Worm (Caenorhabditis elegans) whole organism, midembryonic: ENCODE measurements around the gene unc-119.

ENCODE experiments used
- T22C8.4 ChIP-seq: fragments of 200-800 bp; sonication (Bioruptor generic); IDR thresholded peaks from 2 replicates; pipeline ENCODE4 v1.3.6; 2022; ENCODE audit warnings: missing genetic modification characterization, missing compliant biosample characterization
- cog-1 ChIP-seq: sonication (generic microtip); optimal IDR thresholded peaks from 2 replicates; lab custom pipeline; 2016; ENCODE audit warnings: missing genetic modification characterization, missing compliant biosample characterization
- flt-1 ChIP-seq: fragments of 200-800 bp; sonication (Bioruptor generic); IDR thresholded peaks from 2 replicates; pipeline ENCODE4 v1.3.6; 2022; ENCODE audit warnings: missing genetic modification characterization, missing compliant biosample characterization
- klf-2 ChIP-seq: fragments of 200-800 bp; sonication (Bioruptor generic); conservative IDR thresholded peaks from 2 replicates; pipeline ENCODE4 v1.3.6; 2022; ENCODE audit warnings: missing genetic modification reagents, missing genetic modification characterization, missing compliant biosample characterization
- med-1 ChIP-seq: sonication (generic microtip); optimal IDR thresholded peaks from 2 replicates; lab custom pipeline; 2017; ENCODE audit warnings: missing genetic modification characterization, mild to moderate bottlenecking, missing compliant biosample characterization, antibody characterized with exemption, missing genetic modification reagents; ENCODE audit not compliant: insufficient read depth
- ref-1 ChIP-seq: fragments of 200-800 bp; sonication (Bioruptor generic); conservative IDR thresholded peaks from 2 replicates; pipeline ENCODE4 v1.3.6; 2022; ENCODE audit warnings: missing genetic modification reagents, missing genetic modification characterization, missing compliant biosample characterization
- tab-1 ChIP-seq: fragments of 200-800 bp; sonication (Bioruptor generic); IDR thresholded peaks from 2 replicates; pipeline ENCODE4 v1.3.6; 2022; ENCODE audit warnings: missing genetic modification characterization, missing compliant biosample characterization
- ztf-23 ChIP-seq: fragments of 200-800 bp; sonication (Bioruptor generic); IDR thresholded peaks from 2 replicates; pipeline ENCODE4 v1.3.6; 2022; ENCODE audit warnings: missing genetic modification reagents, missing genetic modification characterization, missing compliant biosample characterization
- ztf-29 ChIP-seq: fragments of 200-800 bp; sonication (Bioruptor generic); IDR thresholded peaks from 2 replicates; pipeline ENCODE4 v1.3.6; 2022; ENCODE audit warnings: missing genetic modification reagents, missing genetic modification characterization, missing compliant biosample characterization

Gene unc-119

ce11 chrIII:10875132-10875531 lies 27.3 kb upstream of the unc-119 start, which contains the start of gene C44B9.2:
C44B9.2 (plus strand) TSS chrIII:10875432.
- TF ChIP-seq ztf-29 (GFP tag; lab: Robert Waterston, UW) = no peak
- TF ChIP-seq T22C8.4 = no peak
- TF ChIP-seq tab-1 (GFP tag; lab: Robert Waterston, UW) = no peak
- no peak for TF ChIP-seq ref-1 (GFP tag; lab: Robert Waterston, UW)
- TF ChIP-seq med-1 (GFP tag; lab: Kevin White, UChicago) = no peak
- no peak for TF ChIP-seq klf-2 (GFP tag; lab: Robert Waterston, UW)
- TF ChIP-seq ztf-23 (GFP tag; lab: Robert Waterston, UW) = no peak
- no peak for TF ChIP-seq cog-1 (tag; lab: Kevin White, UChicago)
- no peak for TF ChIP-seq flt-1 (GFP tag; lab: Robert Waterston, UW)

- TF ChIP-seq cog-1 (tag; lab: Kevin White, UChicago) (no peak), flt-1 (GFP tag; lab: Robert Waterston, UW) (no peak), ztf-29 (GFP tag; lab: Robert Waterston, UW) (no peak), klf-2 (GFP tag; lab: Robert Waterston, UW) (no peak), ref-1 (GFP tag; lab: Robert Waterston, UW) (no peak)
Observed at ce11 chrIII:10877542-10877941, 24.9 kb upstream of the unc-119 start.

ce11 chrIII:10880083-10880482 lies 22.4 kb upstream of the unc-119 start, which contains the start of gene C44B9.3:
C44B9.3 (minus strand) TSS chrIII:10880183.
- TF ChIP-seq klf-2 (GFP tag; lab: Robert Waterston, UW) (no peak), ztf-29 (GFP tag; lab: Robert Waterston, UW) (no peak), flt-1 (GFP tag; lab: Robert Waterston, UW) (no peak)

- no peak for TF ChIP-seq ztf-29 (GFP tag; lab: Robert Waterston, UW)
- TF ChIP-seq klf-2 (GFP tag; lab: Robert Waterston, UW) = no peak
Observed at ce11 chrIII:10881462-10881861, 21.0 kb upstream of the unc-119 start, which contains the start of gene athp-1. athp-1 (plus strand) TSS chrIII:10881766.

- TF ChIP-seq ztf-29 (GFP tag; lab: Robert Waterston, UW) = no peak
- no peak for TF ChIP-seq flt-1 (GFP tag; lab: Robert Waterston, UW)
- TF ChIP-seq T22C8.4 = no peak
- TF ChIP-seq tab-1 (GFP tag; lab: Robert Waterston, UW) = no peak
- no peak for TF ChIP-seq cog-1 (tag; lab: Kevin White, UChicago)
- no peak for TF ChIP-seq med-1 (GFP tag; lab: Kevin White, UChicago)
- TF ChIP-seq ref-1 (GFP tag; lab: Robert Waterston, UW) = no peak
- TF ChIP-seq ztf-23 (GFP tag; lab: Robert Waterston, UW) = no peak
- no peak for TF ChIP-seq klf-2 (GFP tag; lab: Robert Waterston, UW)
Observed at ce11 chrIII:10881996-10882395, 20.4 kb upstream of the unc-119 start.

ce11 chrIII:10888824-10889223 lies 13.6 kb upstream of the unc-119 start:
- TF ChIP-seq med-1 (GFP tag; lab: Kevin White, UChicago) (no peak), cog-1 (tag; lab: Kevin White, UChicago) (no peak), T22C8.4 (no peak)

ce11 chrIII:10894220-10894619 lies 8.2 kb upstream of the unc-119 start, which contains the start of gene fbxb-87:
fbxb-87 (plus strand) TSS chrIII:10894520.
- TF ChIP-seq flt-1 (GFP tag; lab: Robert Waterston, UW) = no peak
- no peak for TF ChIP-seq klf-2 (GFP tag; lab: Robert Waterston, UW)
- no peak for TF ChIP-seq ztf-23 (GFP tag; lab: Robert Waterston, UW)
- no peak for TF ChIP-seq T22C8.4
- no peak for TF ChIP-seq tab-1 (GFP tag; lab: Robert Waterston, UW)
- TF ChIP-seq ref-1 (GFP tag; lab: Robert Waterston, UW) = no peak
- TF ChIP-seq ztf-29 (GFP tag; lab: Robert Waterston, UW) = no peak
- no peak for TF ChIP-seq cog-1 (tag; lab: Kevin White, UChicago)
- no peak for TF ChIP-seq med-1 (GFP tag; lab: Kevin White, UChicago)

- TF ChIP-seq ztf-29 (GFP tag; lab: Robert Waterston, UW) (no peak), T22C8.4 (no peak), cog-1 (tag; lab: Kevin White, UChicago) (no peak), med-1 (GFP tag; lab: Kevin White, UChicago) (no peak), ref-1 (GFP tag; lab: Robert Waterston, UW) (no peak), klf-2 (GFP tag; lab: Robert Waterston, UW) (no peak), ztf-23 (GFP tag; lab: Robert Waterston, UW) (no peak)
Observed at ce11 chrIII:10895817-10896413, 6.5 kb upstream of the unc-119 start, which contains the start of gene com-1. com-1 (plus strand) TSS chrIII:10896363.

ce11 chrIII:10903009-10903609 lies 668 bp downstream of the unc-119 start:
- TF ChIP-seq flt-1 (GFP tag; lab: Robert Waterston, UW) = no peak
- TF ChIP-seq ztf-23 (GFP tag; lab: Robert Waterston, UW) = no peak

ce11 chrIII:10904320-10904961 lies 2.0 kb downstream of the unc-119 start:
- TF ChIP-seq cog-1 (tag; lab: Kevin White, UChicago) (no peak), med-1 (GFP tag; lab: Kevin White, UChicago) (no peak), flt-1 (GFP tag; lab: Robert Waterston, UW) (no peak), klf-2 (GFP tag; lab: Robert Waterston, UW) (no peak), ztf-23 (GFP tag; lab: Robert Waterston, UW) (no peak), tab-1 (GFP tag; lab: Robert Waterston, UW) (no peak), ztf-29 (GFP tag; lab: Robert Waterston, UW) (no peak), ref-1 (GFP tag; lab: Robert Waterston, UW) (no peak), T22C8.4 (no peak)
